Worm (Caenorhabditis elegans) whole organism, L3 larva: Measurements from ENCODE around the gene C47A4.3.
A peak's percentile ranks its signal among the peaks of the same experiment; 100 is the strongest.

Experiments used
- R02D3.7 ChIP-seq: fragments of 150-350 bp; optimal IDR thresholded peaks from 2 replicates; lab custom pipeline; 2014; ENCODE audit warnings: missing biosample characterization, missing genetic modification characterization
- ZK546.5 ChIP-seq: sonication (generic microtip); optimal IDR thresholded peaks from 2 replicates; lab custom pipeline; 2017; ENCODE audit warnings: missing biosample characterization, missing genetic modification characterization
- ama-1 ChIP-seq: fragments of 150-350 bp; optimal IDR thresholded peaks from 2 replicates; lab custom pipeline; 2018
- ceh-28 ChIP-seq: fragments of 150-350 bp; optimal IDR thresholded peaks from 2 replicates; lab custom pipeline; 2014; ENCODE audit warnings: missing biosample characterization, missing genetic modification reagents, missing genetic modification characterization
- ceh-82 ChIP-seq: fragments of 150-350 bp; optimal IDR thresholded peaks from 2 replicates; lab custom pipeline; 2014; ENCODE audit warnings: missing biosample characterization, missing genetic modification characterization
- daf-12 ChIP-seq: fragments of 150-350 bp; optimal IDR thresholded peaks from 2 replicates; lab custom pipeline; 2014; ENCODE audit warnings: missing biosample characterization, missing genetic modification reagents, missing genetic modification characterization
- egl-27 ChIP-seq: sonication (generic microtip); optimal IDR thresholded peaks from 4 replicates; lab custom pipeline; 2017; ENCODE audit warnings: missing biosample characterization, missing genetic modification reagents, missing genetic modification characterization
- egl-5 ChIP-seq: fragments of 150-350 bp; optimal IDR thresholded peaks from 2 replicates; lab custom pipeline; 2017; ENCODE audit warnings: missing biosample characterization, missing genetic modification reagents, missing genetic modification characterization, inconsistent platforms
- elt-1 ChIP-seq: fragments of 150-350 bp; optimal IDR thresholded peaks from 2 replicates; lab custom pipeline; 2014; ENCODE audit warnings: missing biosample characterization, missing genetic modification characterization
- elt-2 ChIP-seq: sonication (generic microtip); optimal IDR thresholded peaks from 2 replicates; lab custom pipeline; 2016; ENCODE audit warnings: missing genetic modification reagents, mild to moderate bottlenecking, missing genetic modification characterization, missing compliant biosample characterization
- elt-3 ChIP-seq, 3 experiments: fragments of 150-350 bp in 1 of 3; sonication (generic microtip) in 2 of 3; optimal IDR thresholded peaks; 2 replicates in 2 of 3; 4 replicates in 1 of 3; lab custom pipeline; 2014 to 2017; ENCODE audit warnings: missing biosample characterization in 3 of 3, missing genetic modification characterization in 3 of 3
- eor-1 ChIP-seq, 2 experiments: fragments of 150-350 bp; optimal IDR thresholded peaks; 2 replicates each; lab custom pipeline; 2014 to 2018; ENCODE audit warnings: missing biosample characterization in 2 of 2, missing genetic modification characterization in 2 of 2
- fos-1 ChIP-seq: fragments of 150-350 bp; optimal IDR thresholded peaks from 2 replicates; lab custom pipeline; 2014; ENCODE audit warnings: missing biosample characterization, missing genetic modification characterization
- hmg-11 ChIP-seq: sonication (generic microtip); optimal IDR thresholded peaks from 2 replicates; lab custom pipeline; 2016; ENCODE audit warnings: missing genetic modification characterization, missing compliant biosample characterization
- lin-39 ChIP-seq: fragments of 150-350 bp; optimal IDR thresholded peaks from 2 replicates; lab custom pipeline; 2018; ENCODE audit warnings: missing biosample characterization, missing genetic modification reagents, missing genetic modification characterization
- mdl-1 ChIP-seq: fragments of 150-350 bp; optimal IDR thresholded peaks from 2 replicates; lab custom pipeline; 2014; ENCODE audit warnings: missing biosample characterization, missing genetic modification characterization
- nfya-1 ChIP-seq: sonication (generic microtip); optimal IDR thresholded peaks from 2 replicates; lab custom pipeline; 2017; ENCODE audit warnings: missing genetic modification characterization, mild to moderate bottlenecking, missing compliant biosample characterization, antibody characterized with exemption, moderate library complexity; ENCODE audit not compliant: insufficient read depth
- nhr-12 ChIP-seq: fragments of 150-350 bp; optimal IDR thresholded peaks from 2 replicates; lab custom pipeline; 2014; ENCODE audit warnings: missing biosample characterization, missing genetic modification characterization
- nhr-23 ChIP-seq: fragments of 150-350 bp; optimal IDR thresholded peaks from 2 replicates; lab custom pipeline; 2014; ENCODE audit warnings: missing biosample characterization, missing genetic modification reagents, missing genetic modification characterization
- nhr-237 ChIP-seq: fragments of 150-350 bp; optimal IDR thresholded peaks from 2 replicates; lab custom pipeline; 2014; ENCODE audit warnings: missing biosample characterization, missing genetic modification characterization
- nhr-25 ChIP-seq: sonication (generic microtip); optimal IDR thresholded peaks from 2 replicates; lab custom pipeline; 2017; ENCODE audit warnings: missing biosample characterization, missing genetic modification characterization
- nhr-28 ChIP-seq: fragments of 150-350 bp; optimal IDR thresholded peaks from 2 replicates; lab custom pipeline; 2014; ENCODE audit warnings: missing biosample characterization, missing genetic modification characterization
- nhr-67 ChIP-seq: fragments of 150-350 bp; optimal IDR thresholded peaks from 2 replicates; lab custom pipeline; 2014; ENCODE audit warnings: missing biosample characterization, missing genetic modification characterization
- nhr-77 ChIP-seq: fragments of 150-350 bp; optimal IDR thresholded peaks from 2 replicates; lab custom pipeline; 2014; ENCODE audit warnings: missing biosample characterization, missing genetic modification characterization
- pha-4 ChIP-seq: fragments of 150-350 bp; optimal IDR thresholded peaks from 2 replicates; lab custom pipeline; 2014; ENCODE audit warnings: missing biosample characterization, missing genetic modification reagents, missing genetic modification characterization
- pqm-1 ChIP-seq: fragments of 150-350 bp; optimal IDR thresholded peaks from 2 replicates; lab custom pipeline; 2017; ENCODE audit warnings: missing biosample characterization, missing genetic modification characterization, inconsistent platforms
- sea-2 ChIP-seq: fragments of 150-350 bp; sonication (generic microtip); optimal IDR thresholded peaks from 4 replicates; lab custom pipeline; 2014; ENCODE audit warnings: missing biosample characterization, missing genetic modification reagents, missing genetic modification characterization
- tbx-2 ChIP-seq: sonication (generic microtip); optimal IDR thresholded peaks from 2 replicates; lab custom pipeline; 2016; ENCODE audit warnings: mild to moderate bottlenecking, missing genetic modification characterization, missing compliant biosample characterization
- unc-39 ChIP-seq: sonication (generic microtip); optimal IDR thresholded peaks from 4 replicates; lab custom pipeline; 2017; ENCODE audit warnings: missing biosample characterization, missing genetic modification characterization
- unc-62 ChIP-seq: fragments of 150-350 bp; sonication (generic microtip); optimal IDR thresholded peaks from 4 replicates; lab custom pipeline; 2014; ENCODE audit warnings: missing biosample characterization, missing genetic modification reagents, missing genetic modification characterization
- zag-1 ChIP-seq: fragments of 150-350 bp; optimal IDR thresholded peaks from 2 replicates; lab custom pipeline; 2014; ENCODE audit warnings: missing biosample characterization, missing genetic modification characterization
- ztf-4 ChIP-seq: fragments of 150-350 bp; optimal IDR thresholded peaks from 2 replicates; lab custom pipeline; 2014; ENCODE audit warnings: missing biosample characterization, missing genetic modification characterization

The C47A4.3 gene

ce11 chrIV:13777480-13777879, 35.3 kb upstream of the C47A4.3 start, which contains the start of gene rpl-18 (continued):
- peak; percentile 95 for TF ChIP-seq pha-4
- no peak for TF ChIP-seq nhr-237
- peak; percentile 27 for TF ChIP-seq pqm-1 (tag; lab: Kevin White, UChicago)
- TF ChIP-seq, all 47 proteins: peak for 13

DNA sequence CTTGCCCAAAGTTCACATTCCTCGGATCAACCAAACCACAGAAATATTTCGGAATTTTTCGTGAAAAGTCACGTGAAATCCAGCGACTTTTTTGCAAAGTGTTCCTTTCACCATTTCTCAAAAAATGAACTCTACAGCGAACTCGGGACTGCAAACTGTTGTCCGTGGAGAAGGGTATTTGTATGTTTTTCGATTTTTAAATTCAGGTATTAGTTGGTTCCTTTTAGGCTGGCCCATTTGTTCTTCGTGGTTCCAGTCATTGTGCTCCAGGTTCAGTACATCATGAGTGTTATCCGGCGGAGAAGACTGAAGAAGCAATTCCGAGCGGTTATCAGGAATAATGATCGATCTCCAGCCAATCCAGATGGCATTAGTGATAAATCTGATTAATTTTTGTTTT, 34.6 kb upstream of the C47A4.3 start:
- TF ChIP-seq ztf-4 (tag; lab: Kevin White, UChicago) (no peak), ZK546.5 (tag; lab: Kevin White, UChicago) (no peak), zag-1 (tag; lab: Kevin White, UChicago) (no peak), egl-27 (tag; lab: Kevin White, UChicago) (no peak), nfya-1 (tag; lab: Kevin White, UChicago) (no peak), daf-12 (tag; lab: Kevin White, UChicago) (no peak), unc-62 (GFP tag; lab: Kevin White, UChicago) (no peak), nhr-23 (tag; lab: Kevin White, UChicago) (no peak), egl-5 (tag; lab: Kevin White, UChicago) (no peak), unc-39 (tag; lab: Kevin White, UChicago) (no peak), fos-1 (tag; lab: Kevin White, UChicago) (no peak), lin-39 (tag; lab: Kevin White, UChicago) (no peak), nhr-12 (tag; lab: Kevin White, UChicago) (no peak), elt-3 (tag; optimal IDR thresholded peaks at IDR 0.05; lab: Kevin White, UChicago) (no peak), hmg-11 (no peak), elt-1 (tag; lab: Kevin White, UChicago) (no peak), nhr-25 (tag; lab: Kevin White, UChicago) (no peak), nhr-28 (tag; lab: Kevin White, UChicago) (no peak), ama-1 (lab: Kevin White, UChicago) (no peak)
- TF ChIP-seq, all 47 proteins: peak for 0

DNA sequence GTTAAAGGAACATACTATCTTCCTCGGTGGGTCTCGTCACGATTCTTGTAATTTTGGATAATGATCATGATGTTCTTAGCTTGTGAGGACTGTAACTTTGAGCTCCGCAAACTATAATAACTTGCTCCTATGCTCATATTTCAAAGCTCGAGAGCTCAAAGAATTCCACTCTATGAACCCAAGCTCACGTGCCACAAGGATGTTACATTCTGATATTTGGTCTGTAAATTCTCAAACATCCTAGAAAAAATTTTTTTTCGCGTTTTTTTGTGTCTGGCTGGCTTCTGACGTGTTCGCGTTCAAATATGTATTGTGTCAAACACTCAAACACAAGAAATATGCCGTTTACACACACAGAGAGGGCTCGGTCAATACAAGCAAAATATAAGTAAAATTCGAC, 34.0 kb upstream of the C47A4.3 start, which contains the start of gene Y45F10D.16:
Y45F10D.16 (plus strand) TSS at position 301 of the 400 bp plus-strand sequence.
- TF ChIP-seq pha-4 (peak; percentile 7), daf-12 (tag; lab: Kevin White, UChicago) (no peak)
- TF ChIP-seq, all 47 proteins: peak for 1

DNA sequence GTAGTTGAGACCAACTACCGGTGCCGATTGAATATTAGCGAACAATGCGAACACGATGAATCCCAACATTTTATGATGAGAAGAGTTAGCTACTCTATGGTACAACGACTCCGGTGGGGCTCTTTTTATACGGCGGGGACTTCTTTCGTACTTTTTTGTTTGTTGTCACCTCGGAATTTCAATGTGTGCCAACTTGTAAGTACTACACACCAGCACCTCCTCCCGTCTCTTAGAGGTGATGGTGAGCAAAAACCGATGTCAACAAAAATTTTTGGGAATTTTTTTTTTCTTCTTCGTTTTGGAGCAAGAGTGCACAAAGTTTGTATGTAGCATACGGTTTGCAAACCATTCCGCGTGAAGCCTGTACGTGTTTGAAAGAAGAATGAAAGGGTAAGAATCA, 32.4 kb upstream of the C47A4.3 start, which contains the start of gene Y45F10D.2:
Y45F10D.2 (minus strand) TSS at position 101 of the 400 bp plus-strand sequence.
- TF ChIP-seq ceh-82 (no peak), mdl-1 (no peak), unc-39 (tag; lab: Kevin White, UChicago) (no peak), elt-1 (tag; lab: Kevin White, UChicago) (no peak), sea-2 (GFP tag; lab: Kevin White, UChicago) (no peak), ceh-28 (tag; lab: Kevin White, UChicago) (no peak), R02D3.7 (tag; lab: Kevin White, UChicago) (no peak), nhr-67 (no peak), tbx-2 (tag; lab: Kevin White, UChicago) (no peak), lin-39 (tag; lab: Kevin White, UChicago) (no peak), elt-3 (tag; optimal IDR thresholded peaks at IDR 0.05; lab: Kevin White, UChicago) (no peak), zag-1 (tag; lab: Kevin White, UChicago) (no peak), ama-1 (lab: Kevin White, UChicago) (no peak), elt-2 (tag; lab: Kevin White, UChicago) (no peak), daf-12 (tag; lab: Kevin White, UChicago) (no peak), eor-1 (tag; optimal IDR thresholded peaks at IDR 0.05; lab: Kevin White, UChicago) (no peak)
- TF ChIP-seq, all 47 proteins: peak for 0

- TF ChIP-seq nhr-77 = no peak
- peak; percentile 74 for TF ChIP-seq nfya-1 (tag; lab: Kevin White, UChicago)
These were observed 22.6 kb upstream of the C47A4.3 start for ce11 chrIV:13764708-13765107.

ce11 chrIV:13763449-13763848, 21.3 kb upstream of the C47A4.3 start:
- TF ChIP-seq egl-27 (tag; lab: Kevin White, UChicago) (no peak), elt-1 (tag; lab: Kevin White, UChicago) (no peak)
